Worm (Caenorhabditis elegans) whole organism, L1 larva: ENCODE results near the gene srz-82.

Source experiments
- F16B12.6 ChIP-seq: fragments of 150-350 bp; optimal IDR thresholded peaks from 2 replicates; lab custom pipeline; 2014; ENCODE audit warnings: missing biosample characterization, missing genetic modification characterization
- egl-27 ChIP-seq, 2 experiments: fragments of 150-350 bp in 1 of 2; sonication (generic microtip); optimal IDR thresholded peaks; 3 replicates each; lab custom pipeline; 2017 to 2018; ENCODE audit warnings: missing biosample characterization in 2 of 2, missing genetic modification characterization in 2 of 2, missing genetic modification reagents in 2 of 2
- elt-3 ChIP-seq, 6 experiments: fragments of 150-350 bp in 1 of 6; sonication (generic microtip); optimal IDR thresholded peaks; 2 replicates each; lab custom pipeline; 2017 to 2018; ENCODE audit warnings: missing biosample characterization in 6 of 6, missing genetic modification characterization in 6 of 6, inconsistent platforms in 1 of 6
- pqm-1 ChIP-seq: sonication (generic microtip); optimal IDR thresholded peaks from 3 replicates; lab custom pipeline; 2017; ENCODE audit warnings: missing biosample characterization, missing genetic modification characterization

DNA sequence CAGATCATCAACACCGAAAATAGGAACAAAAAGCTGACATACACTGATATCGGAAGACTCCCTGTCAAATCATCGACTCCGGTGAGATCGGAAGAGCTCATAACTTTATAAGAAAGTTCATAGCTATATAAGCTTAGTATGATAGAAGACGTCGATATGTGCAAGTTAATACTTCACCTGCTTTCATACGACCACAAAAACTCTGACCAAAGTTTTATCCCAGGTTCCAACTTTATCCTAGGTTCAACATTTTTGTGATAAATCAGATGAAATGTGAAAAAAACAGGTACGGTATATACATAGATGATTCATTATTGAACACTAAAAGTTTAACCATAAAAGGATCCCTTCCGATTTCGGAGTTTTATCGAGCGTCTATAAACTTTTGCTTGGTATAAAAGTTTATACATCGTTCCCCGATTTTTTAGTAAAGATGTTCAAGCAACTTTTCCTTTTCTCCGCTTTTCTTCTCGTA is 3.7 kb upstream of the srz-82 start, which contains the start of the genes srz-70 and C09G12.5:
- TF ChIP-seq pqm-1 = no peak
- TF ChIP-seq elt-3 (tag; optimal IDR thresholded peaks at IDR 0.05; lab: Kevin White, UChicago) = no peak
- no peak for TF ChIP-seq egl-27 (tag; optimal IDR thresholded peaks at IDR 0.05; lab: Kevin White, UChicago)
- no peak for TF ChIP-seq F16B12.6 (tag; lab: Kevin White, UChicago)
